Worm (Caenorhabditis elegans) whole organism, dauer: ENCODE measurements around the gene cwc-15.

Experiments
- unc-62 ChIP-seq: sonication (generic microtip); optimal IDR thresholded peaks from 2 replicates; lab custom pipeline; 2017; ENCODE audit warnings: missing biosample characterization, missing genetic modification reagents, missing genetic modification characterization

cwc-15 gene

ce11 chrV:16049177-16049576 is 26.0 kb downstream of the cwc-15 start, which contains the start of gene best-12:
Gene best-12 (plus strand): TSS chrV:16049477.
- no peak for TF ChIP-seq unc-62 (GFP tag; lab: Kevin White, UChicago)

- no peak for TF ChIP-seq unc-62 (GFP tag; lab: Kevin White, UChicago)
These were observed 30.2 kb downstream of the cwc-15 start, which contains the start of gene F14H3.3 for ce11 chrV:16053373-16053772. Gene F14H3.3 (minus strand): TSS chrV:16053473.

ce11 chrV:16055031-16055430 is 31.9 kb downstream of the cwc-15 start, which contains the start of gene F14H3.4:
Gene F14H3.4 (minus strand): TSS chrV:16055072.
- TF ChIP-seq unc-62 (GFP tag; lab: Kevin White, UChicago) = no peak

ce11 chrV:16057010-16057463 is 33.9 kb downstream of the cwc-15 start, which contains the start of gene F14H3.5:
Gene F14H3.5 (minus strand): TSS chrV:16057060.
- no peak for TF ChIP-seq unc-62 (GFP tag; lab: Kevin White, UChicago)

ce11 chrV:16058872-16059271 is 35.7 kb downstream of the cwc-15 start, which contains the start of gene F14H3.6:
Gene F14H3.6 (minus strand): TSS chrV:16058893.
- TF ChIP-seq unc-62 (GFP tag; lab: Kevin White, UChicago) = no peak

ce11 chrV:16060135-16060534 is 37.0 kb downstream of the cwc-15 start, which contains the start of gene F14H3.15:
Gene F14H3.15 (minus strand): TSS chrV:16060235.
- TF ChIP-seq unc-62 (GFP tag; lab: Kevin White, UChicago) = no peak

ce11 chrV:16061993-16062392 is 38.8 kb downstream of the cwc-15 start, which contains the start of gene fbxa-100:
Gene fbxa-100 (minus strand): TSS chrV:16062093.
- TF ChIP-seq unc-62 (GFP tag; lab: Kevin White, UChicago) = no peak

ce11 chrV:16062788-16063187 is 39.6 kb downstream of the cwc-15 start, which contains the start of gene F14H3.14:
Gene F14H3.14 (minus strand): TSS chrV:16062888.
- no peak for TF ChIP-seq unc-62 (GFP tag; lab: Kevin White, UChicago)

- no peak for TF ChIP-seq unc-62 (GFP tag; lab: Kevin White, UChicago)
These were observed 45.8 kb downstream of the cwc-15 start, which contains the start of gene cyp-35D1 for ce11 chrV:16068938-16069337. Gene cyp-35D1 (plus strand): TSS chrV:16069238.

- TF ChIP-seq unc-62 (GFP tag; lab: Kevin White, UChicago) = no peak
These were observed 48.0 kb downstream of the cwc-15 start, which contains the start of gene nhr-176 for ce11 chrV:16071167-16071566. Gene nhr-176 (plus strand): TSS chrV:16071325.
